Worm (Caenorhabditis elegans) whole organism, L2 larva: ENCODE data around the gene Y66D12A.6.

Source experiments
- F13H6.1 ChIP-seq: sonication (generic microtip); optimal IDR thresholded peaks from 2 replicates; lab custom pipeline; 2016; ENCODE audit warnings: missing genetic modification characterization, missing compliant biosample characterization
- R02D3.7 ChIP-seq: fragments of 150-350 bp; optimal IDR thresholded peaks from 2 replicates; lab custom pipeline; 2014; ENCODE audit warnings: missing biosample characterization, missing genetic modification characterization
- ZK546.5 ChIP-seq: sonication (generic microtip); optimal IDR thresholded peaks from 2 replicates; lab custom pipeline; 2017; ENCODE audit warnings: missing biosample characterization, missing genetic modification characterization
- alr-1 ChIP-seq: fragments of 150-350 bp; optimal IDR thresholded peaks from 2 replicates; lab custom pipeline; 2014; ENCODE audit warnings: missing biosample characterization, missing genetic modification characterization
- aly-2 ChIP-seq: fragments of 150-350 bp; optimal IDR thresholded peaks from 2 replicates; lab custom pipeline; 2014; ENCODE audit warnings: missing biosample characterization, missing genetic modification characterization
- ama-1 ChIP-seq: fragments of 150-350 bp; optimal IDR thresholded peaks from 2 replicates; lab custom pipeline; 2018; ENCODE audit warnings: inconsistent platforms
- blmp-1 ChIP-seq: sonication (generic microtip); optimal IDR thresholded peaks from 2 replicates; lab custom pipeline; 2017; ENCODE audit warnings: missing genetic modification characterization, mild to moderate bottlenecking, missing compliant biosample characterization, antibody characterized with exemption, moderate library complexity; ENCODE audit not compliant: insufficient read depth
- ceh-82 ChIP-seq: fragments of 150-350 bp; optimal IDR thresholded peaks from 2 replicates; lab custom pipeline; 2014; ENCODE audit warnings: missing biosample characterization, missing genetic modification characterization
- crh-2 ChIP-seq: sonication (generic microtip); optimal IDR thresholded peaks from 2 replicates; lab custom pipeline; 2017; ENCODE audit warnings: missing biosample characterization, missing genetic modification characterization
- dmd-4 ChIP-seq: sonication (generic microtip); optimal IDR thresholded peaks from 2 replicates; lab custom pipeline; 2017; ENCODE audit warnings: missing biosample characterization, missing genetic modification characterization
- egl-27 ChIP-seq: sonication (generic microtip); optimal IDR thresholded peaks from 3 replicates; lab custom pipeline; 2017; ENCODE audit warnings: missing biosample characterization, missing genetic modification reagents, missing genetic modification characterization
- fos-1 ChIP-seq: fragments of 150-350 bp; optimal IDR thresholded peaks from 2 replicates; lab custom pipeline; 2014; ENCODE audit warnings: missing biosample characterization, missing genetic modification characterization
- gmeb-1 ChIP-seq: fragments of 150-350 bp; optimal IDR thresholded peaks from 2 replicates; lab custom pipeline; 2014; ENCODE audit warnings: missing biosample characterization, missing genetic modification characterization
- lin-11 ChIP-seq: fragments of 150-350 bp; sonication (generic microtip); optimal IDR thresholded peaks from 2 replicates; lab custom pipeline; 2014; ENCODE audit warnings: missing biosample characterization, missing genetic modification characterization, inconsistent platforms, mixed read lengths
- lin-13 ChIP-seq: fragments of 150-350 bp; optimal IDR thresholded peaks from 2 replicates; lab custom pipeline; 2014; ENCODE audit warnings: missing biosample characterization, missing genetic modification reagents, missing genetic modification characterization
- lin-39 ChIP-seq: fragments of 150-350 bp; optimal IDR thresholded peaks from 2 replicates; lab custom pipeline; 2014; ENCODE audit warnings: missing biosample characterization, missing genetic modification reagents, missing genetic modification characterization
- lsy-2 ChIP-seq, 2 experiments: fragments of 150-350 bp in 1 of 2; sonication (generic microtip) in 1 of 2; optimal IDR thresholded peaks; 2 replicates each; lab custom pipeline; 2014 to 2017; ENCODE audit warnings: missing biosample characterization in 2 of 2, missing genetic modification characterization in 2 of 2
- mbf-1 ChIP-seq: sonication (generic microtip); optimal IDR thresholded peaks from 2 replicates; lab custom pipeline; 2017; ENCODE audit warnings: missing biosample characterization, missing genetic modification characterization
- mdl-1 ChIP-seq, 2 experiments: fragments of 150-350 bp in 1 of 2; sonication (generic microtip) in 1 of 2; optimal IDR thresholded peaks; 2 replicates each; lab custom pipeline; 2017; ENCODE audit warnings: missing biosample characterization in 2 of 2, missing genetic modification characterization in 2 of 2
- nhr-11 ChIP-seq: fragments of 150-350 bp; optimal IDR thresholded peaks from 2 replicates; lab custom pipeline; 2014; ENCODE audit warnings: missing biosample characterization, missing genetic modification characterization
- nhr-12 ChIP-seq: fragments of 150-350 bp; optimal IDR thresholded peaks from 2 replicates; lab custom pipeline; 2014; ENCODE audit warnings: missing biosample characterization, missing genetic modification characterization
- nhr-129 ChIP-seq: fragments of 150-350 bp; optimal IDR thresholded peaks from 2 replicates; lab custom pipeline; 2014; ENCODE audit warnings: missing biosample characterization, missing genetic modification characterization
- nhr-21 ChIP-seq: fragments of 150-350 bp; optimal IDR thresholded peaks from 2 replicates; lab custom pipeline; 2014; ENCODE audit warnings: missing biosample characterization, missing genetic modification characterization
- nhr-23 ChIP-seq: fragments of 150-350 bp; optimal IDR thresholded peaks from 2 replicates; lab custom pipeline; 2014; ENCODE audit warnings: missing biosample characterization, missing genetic modification reagents, missing genetic modification characterization
- nhr-237 ChIP-seq: fragments of 150-350 bp; optimal IDR thresholded peaks from 2 replicates; lab custom pipeline; 2014; ENCODE audit warnings: missing biosample characterization, missing genetic modification characterization
- nhr-25 ChIP-seq: fragments of 150-350 bp; sonication (generic microtip); optimal IDR thresholded peaks from 3 replicates; lab custom pipeline; 2014; ENCODE audit warnings: missing biosample characterization, missing genetic modification characterization
- nhr-6 ChIP-seq: fragments of 150-350 bp; optimal IDR thresholded peaks from 2 replicates; lab custom pipeline; 2014; ENCODE audit warnings: missing biosample characterization, missing genetic modification characterization
- peb-1 ChIP-seq: fragments of 150-350 bp; optimal IDR thresholded peaks from 2 replicates; lab custom pipeline; 2014; ENCODE audit warnings: missing biosample characterization, missing genetic modification characterization
- sem-4 ChIP-seq: fragments of 150-350 bp; optimal IDR thresholded peaks from 2 replicates; lab custom pipeline; 2014; ENCODE audit warnings: missing biosample characterization, missing genetic modification reagents, missing genetic modification characterization
- skn-1 ChIP-seq: sonication (generic microtip); optimal IDR thresholded peaks from 2 replicates; lab custom pipeline; 2017; ENCODE audit warnings: missing biosample characterization, missing genetic modification characterization
- sma-3 ChIP-seq: sonication (generic microtip); optimal IDR thresholded peaks from 2 replicates; lab custom pipeline; 2016; ENCODE audit warnings: missing genetic modification reagents, missing genetic modification characterization, missing compliant biosample characterization
- unc-55 ChIP-seq: fragments of 150-350 bp; sonication (generic microtip); optimal IDR thresholded peaks from 3 replicates; lab custom pipeline; 2014; ENCODE audit warnings: missing biosample characterization, missing genetic modification reagents, missing genetic modification characterization
- unc-62 ChIP-seq: fragments of 150-350 bp; optimal IDR thresholded peaks from 2 replicates; lab custom pipeline; 2014; ENCODE audit warnings: missing biosample characterization, missing genetic modification reagents, missing genetic modification characterization
- zag-1 ChIP-seq: fragments of 150-350 bp; optimal IDR thresholded peaks from 2 replicates; lab custom pipeline; 2014; ENCODE audit warnings: missing biosample characterization, missing genetic modification characterization
- ztf-1 ChIP-seq: fragments of 200-800 bp; sonication (Bioruptor generic); conservative IDR thresholded peaks from 2 replicates; pipeline ENCODE4 v1.3.6; 2022; ENCODE audit warnings: missing genetic modification characterization, missing compliant biosample characterization
- ztf-4 ChIP-seq: fragments of 150-350 bp; optimal IDR thresholded peaks from 2 replicates; lab custom pipeline; 2014; ENCODE audit warnings: missing biosample characterization, missing genetic modification characterization

Y66D12A.6 gene

DNA sequence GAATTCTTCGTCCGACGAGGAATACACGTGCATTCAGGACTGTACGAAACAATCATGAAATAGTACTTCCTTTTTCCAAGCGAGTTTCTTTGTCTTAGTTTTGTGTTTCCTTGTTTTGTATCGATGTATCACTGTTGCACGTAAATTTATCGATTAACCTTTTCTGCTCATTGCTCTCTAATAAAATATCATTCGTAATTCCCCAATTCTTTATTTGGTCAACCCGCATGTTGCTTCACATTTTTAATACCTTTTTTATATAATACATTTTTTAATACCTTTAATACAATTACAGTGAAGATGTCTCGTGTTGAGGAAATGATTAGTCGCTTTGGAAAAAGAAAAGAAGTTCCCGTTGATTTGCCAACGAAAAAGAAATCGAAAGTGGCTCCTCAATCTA, 26.7 kb upstream of the Y66D12A.6 start, which contains the start of gene Y66D12A.1:
Gene Y66D12A.1, plus strand, starts transcription at position 301 of the 400 bp plus-strand sequence.
- TF ChIP-seq aly-2 = no peak
- TF ChIP-seq ztf-4 (tag; lab: Kevin White, UChicago) = no peak
- TF ChIP-seq lin-13 (GFP tag; lab: Kevin White, UChicago) = no peak
- no peak for TF ChIP-seq alr-1

DNA sequence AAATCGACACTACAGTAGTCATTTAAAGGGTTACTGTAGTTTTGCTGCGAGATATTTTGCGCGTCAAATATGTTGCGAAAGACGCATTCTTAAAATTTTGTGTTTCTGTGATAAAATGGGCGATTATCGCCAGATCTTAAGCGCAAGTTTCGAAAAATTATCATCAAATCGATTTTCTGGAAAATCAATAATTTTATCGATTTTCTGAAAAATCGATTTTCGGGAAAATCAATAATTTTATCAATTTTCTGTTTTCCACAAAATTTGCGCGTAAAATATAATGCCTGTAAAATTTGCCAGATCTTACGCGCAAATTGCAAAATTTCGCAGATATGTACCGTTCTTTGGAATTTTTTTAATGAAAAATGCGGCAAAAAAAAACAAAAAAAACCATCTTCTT, 10.9 kb upstream of the Y66D12A.6 start:
- TF ChIP-seq skn-1 = no peak
- TF ChIP-seq unc-55 (GFP tag; lab: Kevin White, UChicago) = no peak
- TF ChIP-seq lin-11 (tag; lab: Kevin White, UChicago) = no peak
- TF ChIP-seq alr-1 = no peak
- TF ChIP-seq nhr-25 = no peak
- TF ChIP-seq peb-1 = no peak
- no peak for TF ChIP-seq zag-1 (tag; lab: Kevin White, UChicago)
- no peak for TF ChIP-seq blmp-1 (tag; lab: Kevin White, UChicago)
- TF ChIP-seq ama-1 = no peak
- no peak for TF ChIP-seq dmd-4
- no peak for TF ChIP-seq fos-1 (tag; lab: Kevin White, UChicago)
- no peak for TF ChIP-seq lin-13 (GFP tag; lab: Kevin White, UChicago)
- no peak for TF ChIP-seq nhr-23 (tag; lab: Kevin White, UChicago)
- TF ChIP-seq unc-62 = no peak
- no peak for TF ChIP-seq nhr-21 (tag; lab: Kevin White, UChicago)
- TF ChIP-seq egl-27 = no peak
- TF ChIP-seq ZK546.5 (tag; lab: Kevin White, UChicago) = no peak
- TF ChIP-seq nhr-12 (tag; lab: Kevin White, UChicago) = no peak
- no peak for TF ChIP-seq nhr-6 (tag; lab: Kevin White, UChicago)
- no peak for TF ChIP-seq mbf-1 (tag; lab: Kevin White, UChicago)

DNA sequence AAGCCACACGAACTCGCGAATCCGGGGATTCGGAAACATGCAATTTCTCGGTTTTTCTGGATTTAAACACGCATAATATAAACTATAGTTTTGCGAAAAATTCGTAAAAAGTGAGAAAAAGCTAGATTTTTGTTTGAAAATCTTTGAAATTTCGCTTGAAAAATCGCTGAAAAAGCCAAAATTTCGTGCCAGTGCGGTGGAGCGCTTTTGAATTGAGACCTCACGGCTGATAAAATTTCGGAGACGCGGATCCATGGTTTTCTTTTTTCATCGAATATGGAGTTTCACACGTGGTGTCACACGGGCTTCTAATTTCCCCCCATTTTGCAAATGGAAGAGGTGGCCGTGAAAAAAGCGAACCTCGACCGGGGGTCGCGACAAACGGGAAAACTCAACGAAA, 9.1 kb upstream of the Y66D12A.6 start:
- no peak for TF ChIP-seq ama-1
- no peak for TF ChIP-seq R02D3.7 (tag; lab: Kevin White, UChicago)
- TF ChIP-seq dmd-4 = no peak
- no peak for TF ChIP-seq lin-39
- no peak for TF ChIP-seq egl-27
- no peak for TF ChIP-seq crh-2 (tag; lab: Kevin White, UChicago)
- TF ChIP-seq F13H6.1 (tag; lab: Kevin White, UChicago) = no peak
- TF ChIP-seq, all 48 proteins: peak for 0

DNA sequence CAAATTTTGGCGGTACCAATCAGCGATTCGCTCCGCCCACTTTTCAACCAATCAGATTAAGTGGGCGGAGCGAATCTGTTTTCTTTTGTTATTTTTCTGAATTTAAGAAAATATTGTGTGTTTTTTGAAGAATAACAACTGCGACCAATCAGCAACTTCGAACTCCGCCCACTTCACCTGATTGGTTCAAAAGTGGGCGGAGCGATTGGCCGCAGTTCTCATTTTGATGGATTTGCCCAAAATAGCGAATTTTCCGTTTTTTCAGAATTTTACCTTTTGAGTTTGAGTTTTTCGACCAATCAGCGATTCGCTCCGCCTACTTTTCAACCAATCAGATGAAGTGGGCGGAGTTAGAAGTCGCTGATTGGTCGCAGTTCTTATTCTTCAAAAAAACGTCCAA, 8.1 kb upstream of the Y66D12A.6 start:
- no peak for TF ChIP-seq F13H6.1 (tag; lab: Kevin White, UChicago)
- no peak for TF ChIP-seq nhr-237 (tag; lab: Kevin White, UChicago)
- no peak for TF ChIP-seq nhr-23 (tag; lab: Kevin White, UChicago)
- TF ChIP-seq mdl-1 (tag; optimal IDR thresholded peaks at IDR 0.05; lab: Kevin White, UChicago) = no peak
- TF ChIP-seq ceh-82 (tag; lab: Kevin White, UChicago) = no peak
- no peak for TF ChIP-seq ztf-4 (tag; lab: Kevin White, UChicago)
- TF ChIP-seq nhr-129 = no peak
- no peak for TF ChIP-seq unc-55 (GFP tag; lab: Kevin White, UChicago)
- TF ChIP-seq nhr-11 (tag; lab: Kevin White, UChicago) = no peak
- TF ChIP-seq zag-1 (tag; lab: Kevin White, UChicago) = no peak
- no peak for TF ChIP-seq lsy-2 (tag; optimal IDR thresholded peaks at IDR 0.05; lab: Kevin White, UChicago)
- no peak for TF ChIP-seq sma-3
- TF ChIP-seq ztf-1 = no peak
- no peak for TF ChIP-seq dmd-4
- no peak for TF ChIP-seq gmeb-1 (tag; lab: Kevin White, UChicago)
- TF ChIP-seq sem-4 (tag; lab: Kevin White, UChicago) = no peak

DNA sequence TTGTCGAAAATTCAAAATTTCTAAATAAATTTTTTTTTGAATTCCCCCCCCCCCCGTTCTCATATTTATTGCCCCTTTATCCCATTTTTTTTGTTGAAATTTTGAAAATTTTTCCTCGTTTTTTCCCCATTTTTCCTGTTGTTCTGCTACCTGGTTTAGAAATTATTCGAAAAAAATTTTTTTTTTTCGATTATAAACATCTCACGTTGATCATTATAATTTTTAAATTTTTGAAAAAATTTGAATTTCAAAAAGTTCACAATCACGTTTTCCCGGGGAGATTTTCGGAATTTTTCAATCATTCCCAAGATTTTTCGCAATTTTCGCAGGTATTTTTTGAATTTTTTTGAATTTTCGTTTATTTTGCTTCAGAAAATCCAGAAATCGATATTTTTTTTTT, 7.7 kb upstream of the Y66D12A.6 start, which contains the start of gene Y66D12A.3:
Gene Y66D12A.3, plus strand, starts transcription at position 301 of the 400 bp plus-strand sequence.
- TF ChIP-seq lin-39 (no peak), ztf-4 (tag; lab: Kevin White, UChicago) (no peak), alr-1 (no peak), zag-1 (tag; lab: Kevin White, UChicago) (no peak), sma-3 (no peak), nhr-12 (tag; lab: Kevin White, UChicago) (no peak), crh-2 (tag; lab: Kevin White, UChicago) (no peak)
